Fruit fly (Drosophila melanogaster) whole organism, embryonic: Measurements from ENCODE around the gene Idh3b.

Experiments
- CG13287 ChIP-seq: fragments of 200-800 bp; sonication (Bioruptor generic); IDR thresholded peaks from 2 replicates; pipeline ENCODE4 v1.3.6; 2022; ENCODE audit warnings: missing biosample characterization, missing genetic modification characterization; ENCODE audit not compliant: partially characterized antibody
- Mrtf ChIP-seq: fragments of 200-800 bp; sonication (Bioruptor generic); IDR thresholded peaks from 3 replicates; pipeline ENCODE4 v1.3.6; 2022; ENCODE audit warnings: missing biosample characterization, missing genetic modification characterization
- wek ChIP-seq: fragments of 200-800 bp; sonication (Bioruptor generic); optimal IDR thresholded peaks from 3 replicates; lab custom pipeline; 2018; ENCODE audit warnings: missing biosample characterization, mild to moderate bottlenecking, missing genetic modification characterization, moderate library complexity

DNA sequence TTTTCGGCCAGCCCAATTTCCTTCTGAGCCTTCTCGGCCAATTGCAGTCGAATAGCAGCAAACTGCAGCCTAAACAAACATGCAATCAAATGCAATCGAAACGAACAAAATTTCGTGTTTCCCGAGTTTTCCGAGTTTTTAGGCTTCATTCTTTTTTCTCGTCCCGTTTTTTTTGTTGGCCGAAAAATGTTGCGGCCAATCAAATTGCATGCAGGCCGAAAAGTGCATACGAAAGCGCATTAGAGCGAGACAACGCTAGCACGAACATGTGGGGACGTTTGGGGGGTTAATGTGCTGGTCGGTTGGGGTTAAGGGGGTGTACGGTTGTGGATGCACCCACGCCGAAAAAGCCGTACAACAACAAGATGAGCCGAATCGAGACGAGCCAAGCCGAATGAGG is 29.4 kb downstream of the Idh3b start:
- TF ChIP-seq wek (GFP tag; lab: Kevin White, UChicago) (no peak), CG13287 (GFP tag; lab: Robert Waterston, UW) (no peak), Mrtf (GFP tag; lab: Robert Waterston, UW) (no peak)
